Worm (Caenorhabditis elegans): ENCODE results near the gene drl-1.

The drl-1 gene

DNA sequence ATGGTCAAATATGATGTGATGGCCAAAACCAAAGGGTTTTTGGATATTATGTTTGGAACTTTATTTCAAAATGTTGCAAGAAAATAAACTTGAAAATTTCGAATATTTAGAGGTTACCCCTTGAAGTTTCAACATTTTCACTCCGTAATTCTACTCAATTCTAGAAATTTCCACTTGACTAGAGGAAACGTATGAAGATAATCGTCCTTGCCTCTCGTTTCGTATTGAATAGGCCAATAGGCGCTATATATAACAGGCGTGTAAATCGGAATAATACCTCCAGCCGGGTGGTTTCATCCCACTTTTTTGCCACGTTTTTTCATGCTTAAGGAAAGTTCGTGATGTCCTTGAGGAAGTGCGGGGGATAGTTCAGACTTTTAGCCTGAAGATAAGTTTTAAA, 18.4 kb downstream of the drl-1 start:
- TF ChIP-seq unc-62 (GFP tag; optimal IDR thresholded peaks at IDR 0.05) = no peak

DNA sequence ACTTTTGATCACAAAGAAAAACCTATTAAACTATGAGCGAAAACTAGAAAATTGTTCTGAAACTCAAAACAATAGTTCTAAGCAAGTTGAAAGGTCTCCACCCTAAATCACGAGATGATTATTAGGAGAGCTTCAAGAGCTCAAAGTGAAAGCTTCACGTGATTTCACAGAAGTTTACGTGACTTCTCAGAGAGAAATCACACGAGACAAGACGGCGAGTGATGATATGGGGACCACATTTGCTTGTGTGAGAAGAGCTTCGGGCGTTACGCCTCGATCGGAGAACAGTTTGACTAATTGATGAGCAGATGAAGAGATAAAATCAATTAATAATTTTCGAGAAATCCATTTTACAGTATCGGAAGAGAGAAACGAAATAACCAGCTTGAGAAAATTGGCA, 40.1 kb downstream of the drl-1 start:
- no peak for TF ChIP-seq unc-62 (GFP tag; optimal IDR thresholded peaks at IDR 0.05)

- TF ChIP-seq unc-62 (GFP tag; optimal IDR thresholded peaks at IDR 0.05) = no peak
Observed at ce11 chrIV:366406-366805, 41.5 kb downstream of the drl-1 start.

DNA sequence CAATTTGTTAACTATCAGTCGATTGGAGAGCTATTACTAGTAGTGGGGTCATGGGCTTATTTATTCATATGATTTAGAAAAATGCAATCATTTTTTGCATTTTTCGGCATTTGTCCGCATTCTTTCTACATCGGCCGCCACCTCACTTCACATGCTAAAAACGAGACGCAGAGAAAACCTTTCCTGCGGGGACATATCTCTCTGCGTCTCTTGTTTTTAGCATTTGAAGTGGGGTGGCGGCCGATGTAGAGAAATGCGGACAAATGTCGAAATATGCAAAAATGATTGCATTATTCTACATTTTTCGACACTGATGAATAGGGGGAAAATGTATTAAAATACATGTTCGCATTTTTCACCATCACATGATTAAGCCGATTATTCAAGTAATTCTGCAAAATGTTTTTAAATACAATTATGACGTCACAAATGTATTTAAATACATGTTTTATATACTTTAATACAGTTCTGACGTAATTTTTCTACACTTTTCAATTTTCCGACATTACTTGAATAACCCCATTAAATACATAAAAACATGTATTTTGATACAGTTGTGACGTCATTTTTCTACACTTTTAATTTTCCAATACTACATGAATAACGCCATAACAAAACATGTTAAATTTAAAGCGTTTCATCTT, 47.4 kb downstream of the drl-1 start:
- no peak for TF ChIP-seq unc-62 (GFP tag; optimal IDR thresholded peaks at IDR 0.05)

DNA sequence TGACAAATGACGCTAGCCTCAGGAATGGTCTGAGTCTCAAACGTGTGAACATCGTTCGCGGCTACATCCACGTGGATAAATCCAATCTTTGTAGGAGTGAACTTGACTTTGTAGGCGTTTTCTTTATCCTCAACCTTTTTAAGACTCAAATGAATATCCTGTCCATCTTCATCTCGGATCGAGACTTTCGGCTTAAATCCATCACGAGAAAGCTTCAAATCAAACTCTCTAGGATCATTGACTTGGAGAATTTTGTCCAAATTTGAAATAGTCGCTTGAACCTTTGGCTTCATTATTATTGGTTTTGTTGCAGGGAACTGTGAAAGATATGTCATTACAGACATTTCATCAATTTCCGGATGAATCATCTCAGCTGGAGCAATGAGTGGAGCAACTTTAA, 49.1 kb downstream of the drl-1 start:
- TF ChIP-seq unc-62 (GFP tag; optimal IDR thresholded peaks at IDR 0.05) = no peak

- no peak for TF ChIP-seq unc-62 (GFP tag; optimal IDR thresholded peaks at IDR 0.05)
Observed at ce11 chrIV:375915-376314, 51.1 kb downstream of the drl-1 start, which contains the start of gene fln-1. TSS of gene fln-1 (minus strand) at chrIV:376015.

- TF ChIP-seq unc-62 (GFP tag; optimal IDR thresholded peaks at IDR 0.05) = no peak
Observed at ce11 chrIV:377791-378190, 52.9 kb downstream of the drl-1 start.

DNA sequence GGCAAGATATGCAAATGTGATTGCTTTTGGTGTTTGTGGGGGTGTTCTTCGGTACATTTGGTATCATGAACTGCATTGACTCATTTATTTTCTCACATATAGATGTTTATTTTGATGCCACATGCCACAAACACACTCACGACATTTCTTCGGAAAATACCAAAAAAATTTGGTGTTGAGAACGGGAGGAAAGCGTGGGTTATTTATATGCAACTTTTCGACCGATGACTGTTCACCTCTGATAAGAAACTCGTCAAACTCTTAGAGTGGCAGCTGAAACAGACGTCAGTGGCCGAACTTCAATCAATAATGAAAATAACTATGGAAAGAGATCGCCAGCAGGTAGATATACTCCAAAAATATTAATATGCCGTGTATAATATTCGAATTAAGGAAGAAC, 53.5 kb downstream of the drl-1 start:
- TF ChIP-seq unc-62 (GFP tag; optimal IDR thresholded peaks at IDR 0.05) = no peak

DNA sequence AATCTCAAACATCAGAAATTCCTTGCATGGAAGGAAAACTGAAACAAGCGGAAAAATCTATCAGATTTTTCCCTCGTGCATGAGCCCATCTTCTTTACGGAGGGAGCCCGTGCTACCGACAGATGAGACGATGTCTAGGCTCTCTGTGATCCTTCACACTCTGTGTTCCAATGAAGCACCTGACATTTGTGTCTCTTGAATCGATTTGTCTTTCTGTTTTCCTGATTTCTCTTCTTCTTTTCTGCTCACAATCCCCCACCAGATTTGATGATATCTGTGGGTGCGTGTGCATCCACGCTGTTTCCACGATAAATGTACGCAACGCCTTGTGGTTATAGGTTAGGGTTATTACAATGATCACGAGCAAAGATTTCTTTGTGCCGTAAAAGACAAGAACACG, 54.0 kb downstream of the drl-1 start:
- no peak for TF ChIP-seq unc-62 (GFP tag; optimal IDR thresholded peaks at IDR 0.05)

DNA sequence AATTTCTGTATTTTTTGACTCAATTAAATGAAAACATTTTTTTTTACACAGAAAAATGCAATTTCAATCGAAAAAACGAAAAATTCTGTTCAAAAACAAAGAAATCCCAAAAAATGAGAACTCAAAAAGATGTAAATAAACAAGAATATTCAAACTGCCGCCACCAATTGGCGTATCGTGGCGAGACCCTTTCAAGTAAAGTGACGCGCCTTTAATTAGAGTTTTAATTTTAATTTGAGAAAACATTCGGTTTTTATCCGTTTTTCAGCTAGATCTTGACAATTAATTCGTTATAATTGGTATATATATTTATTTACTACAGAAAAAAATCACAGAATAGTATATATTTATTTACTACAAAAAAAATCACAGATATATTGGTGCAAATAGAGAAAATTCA, 54.7 kb downstream of the drl-1 start:
- TF ChIP-seq unc-62 (GFP tag; optimal IDR thresholded peaks at IDR 0.05) = no peak
